Worm (Caenorhabditis elegans) whole organism, L2 larva: ENCODE measurements around the gene F46B3.1.

Experiments
- C34F6.9 ChIP-seq: fragments of 150-350 bp; optimal IDR thresholded peaks from 2 replicates; lab custom pipeline; 2014; ENCODE audit warnings: missing biosample characterization, missing genetic modification characterization
- R02D3.7 ChIP-seq: fragments of 150-350 bp; optimal IDR thresholded peaks from 2 replicates; lab custom pipeline; 2014; ENCODE audit warnings: missing biosample characterization, missing genetic modification characterization
- ZK546.5 ChIP-seq: sonication (generic microtip); optimal IDR thresholded peaks from 2 replicates; lab custom pipeline; 2017; ENCODE audit warnings: missing biosample characterization, missing genetic modification characterization
- alr-1 ChIP-seq: fragments of 150-350 bp; optimal IDR thresholded peaks from 2 replicates; lab custom pipeline; 2014; ENCODE audit warnings: missing biosample characterization, missing genetic modification characterization
- aly-2 ChIP-seq: fragments of 150-350 bp; optimal IDR thresholded peaks from 2 replicates; lab custom pipeline; 2014; ENCODE audit warnings: missing biosample characterization, missing genetic modification characterization
- ama-1 ChIP-seq: fragments of 150-350 bp; optimal IDR thresholded peaks from 2 replicates; lab custom pipeline; 2018; ENCODE audit warnings: inconsistent platforms
- blmp-1 ChIP-seq: sonication (generic microtip); optimal IDR thresholded peaks from 2 replicates; lab custom pipeline; 2017; ENCODE audit warnings: missing genetic modification characterization, mild to moderate bottlenecking, missing compliant biosample characterization, antibody characterized with exemption, moderate library complexity; ENCODE audit not compliant: insufficient read depth
- ceh-16 ChIP-seq: fragments of 150-350 bp; optimal IDR thresholded peaks from 2 replicates; lab custom pipeline; 2014; ENCODE audit warnings: missing biosample characterization, missing genetic modification characterization
- ceh-82 ChIP-seq: fragments of 150-350 bp; optimal IDR thresholded peaks from 2 replicates; lab custom pipeline; 2014; ENCODE audit warnings: missing biosample characterization, missing genetic modification characterization
- dmd-4 ChIP-seq: sonication (generic microtip); optimal IDR thresholded peaks from 2 replicates; lab custom pipeline; 2017; ENCODE audit warnings: missing biosample characterization, missing genetic modification characterization
- egl-27 ChIP-seq: sonication (generic microtip); optimal IDR thresholded peaks from 3 replicates; lab custom pipeline; 2017; ENCODE audit warnings: missing biosample characterization, missing genetic modification reagents, missing genetic modification characterization
- elt-1 ChIP-seq: fragments of 150-350 bp; optimal IDR thresholded peaks from 2 replicates; lab custom pipeline; 2014; ENCODE audit warnings: missing biosample characterization, missing genetic modification characterization
- fos-1 ChIP-seq: fragments of 150-350 bp; optimal IDR thresholded peaks from 2 replicates; lab custom pipeline; 2014; ENCODE audit warnings: missing biosample characterization, missing genetic modification characterization
- gmeb-1 ChIP-seq: fragments of 150-350 bp; optimal IDR thresholded peaks from 2 replicates; lab custom pipeline; 2014; ENCODE audit warnings: missing biosample characterization, missing genetic modification characterization
- lin-13 ChIP-seq: fragments of 150-350 bp; optimal IDR thresholded peaks from 2 replicates; lab custom pipeline; 2014; ENCODE audit warnings: missing biosample characterization, missing genetic modification reagents, missing genetic modification characterization
- lin-39 ChIP-seq: fragments of 150-350 bp; optimal IDR thresholded peaks from 2 replicates; lab custom pipeline; 2014; ENCODE audit warnings: missing biosample characterization, missing genetic modification reagents, missing genetic modification characterization
- lsy-2 ChIP-seq, 2 experiments: fragments of 150-350 bp in 1 of 2; sonication (generic microtip) in 1 of 2; optimal IDR thresholded peaks; 2 replicates each; lab custom pipeline; 2014 to 2017; ENCODE audit warnings: missing biosample characterization in 2 of 2, missing genetic modification characterization in 2 of 2
- mab-5 ChIP-seq: fragments of 150-350 bp; optimal IDR thresholded peaks from 2 replicates; lab custom pipeline; 2014; ENCODE audit warnings: missing biosample characterization, missing genetic modification characterization
- mbf-1 ChIP-seq: sonication (generic microtip); optimal IDR thresholded peaks from 2 replicates; lab custom pipeline; 2017; ENCODE audit warnings: missing biosample characterization, missing genetic modification characterization
- nhr-10 ChIP-seq: sonication (generic microtip); optimal IDR thresholded peaks from 2 replicates; lab custom pipeline; 2017; ENCODE audit warnings: missing biosample characterization, missing genetic modification characterization
- nhr-11 ChIP-seq: fragments of 150-350 bp; optimal IDR thresholded peaks from 2 replicates; lab custom pipeline; 2014; ENCODE audit warnings: missing biosample characterization, missing genetic modification characterization
- nhr-129 ChIP-seq: fragments of 150-350 bp; optimal IDR thresholded peaks from 2 replicates; lab custom pipeline; 2014; ENCODE audit warnings: missing biosample characterization, missing genetic modification characterization
- nhr-21 ChIP-seq: fragments of 150-350 bp; optimal IDR thresholded peaks from 2 replicates; lab custom pipeline; 2014; ENCODE audit warnings: missing biosample characterization, missing genetic modification characterization
- nhr-23 ChIP-seq: fragments of 150-350 bp; optimal IDR thresholded peaks from 2 replicates; lab custom pipeline; 2014; ENCODE audit warnings: missing biosample characterization, missing genetic modification reagents, missing genetic modification characterization
- nhr-237 ChIP-seq: fragments of 150-350 bp; optimal IDR thresholded peaks from 2 replicates; lab custom pipeline; 2014; ENCODE audit warnings: missing biosample characterization, missing genetic modification characterization
- nhr-25 ChIP-seq: fragments of 150-350 bp; sonication (generic microtip); optimal IDR thresholded peaks from 3 replicates; lab custom pipeline; 2014; ENCODE audit warnings: missing biosample characterization, missing genetic modification characterization
- nhr-77 ChIP-seq: fragments of 150-350 bp; optimal IDR thresholded peaks from 2 replicates; lab custom pipeline; 2014; ENCODE audit warnings: missing biosample characterization, missing genetic modification characterization
- peb-1 ChIP-seq: fragments of 150-350 bp; optimal IDR thresholded peaks from 2 replicates; lab custom pipeline; 2014; ENCODE audit warnings: missing biosample characterization, missing genetic modification characterization
- sem-4 ChIP-seq: fragments of 150-350 bp; optimal IDR thresholded peaks from 2 replicates; lab custom pipeline; 2014; ENCODE audit warnings: missing biosample characterization, missing genetic modification reagents, missing genetic modification characterization
- skn-1 ChIP-seq: sonication (generic microtip); optimal IDR thresholded peaks from 2 replicates; lab custom pipeline; 2017; ENCODE audit warnings: missing biosample characterization, missing genetic modification characterization
- sma-3 ChIP-seq: sonication (generic microtip); optimal IDR thresholded peaks from 2 replicates; lab custom pipeline; 2016; ENCODE audit warnings: missing genetic modification reagents, missing genetic modification characterization, missing compliant biosample characterization
- sma-9 ChIP-seq, 2 experiments: fragments of 150-350 bp in 1 of 2; sonication (generic microtip) in 1 of 2; optimal IDR thresholded peaks; 2 replicates each; lab custom pipeline; 2014 to 2016; ENCODE audit warnings: missing genetic modification characterization in 2 of 2, mild to moderate bottlenecking in 1 of 2, missing biosample characterization in 1 of 2, missing compliant biosample characterization in 1 of 2, missing genetic modification reagents in 1 of 2, moderate library complexity in 1 of 2
- snpc-4 ChIP-seq: fragments of 150-350 bp; optimal IDR thresholded peaks from 2 replicates; lab custom pipeline; 2014; ENCODE audit warnings: missing biosample characterization, missing genetic modification characterization
- unc-39 ChIP-seq: fragments of 150-350 bp; optimal IDR thresholded peaks from 2 replicates; lab custom pipeline; 2014; ENCODE audit warnings: missing biosample characterization, missing genetic modification characterization
- unc-55 ChIP-seq: fragments of 150-350 bp; sonication (generic microtip); optimal IDR thresholded peaks from 3 replicates; lab custom pipeline; 2014; ENCODE audit warnings: missing biosample characterization, missing genetic modification reagents, missing genetic modification characterization
- unc-62 ChIP-seq: fragments of 150-350 bp; optimal IDR thresholded peaks from 2 replicates; lab custom pipeline; 2014; ENCODE audit warnings: missing biosample characterization, missing genetic modification reagents, missing genetic modification characterization
- ztf-11 ChIP-seq: sonication (generic microtip); optimal IDR thresholded peaks from 2 replicates; lab custom pipeline; 2017; ENCODE audit warnings: missing biosample characterization, missing genetic modification characterization
- ztf-4 ChIP-seq: fragments of 150-350 bp; optimal IDR thresholded peaks from 2 replicates; lab custom pipeline; 2014; ENCODE audit warnings: missing biosample characterization, missing genetic modification characterization

Gene F46B3.1

DNA sequence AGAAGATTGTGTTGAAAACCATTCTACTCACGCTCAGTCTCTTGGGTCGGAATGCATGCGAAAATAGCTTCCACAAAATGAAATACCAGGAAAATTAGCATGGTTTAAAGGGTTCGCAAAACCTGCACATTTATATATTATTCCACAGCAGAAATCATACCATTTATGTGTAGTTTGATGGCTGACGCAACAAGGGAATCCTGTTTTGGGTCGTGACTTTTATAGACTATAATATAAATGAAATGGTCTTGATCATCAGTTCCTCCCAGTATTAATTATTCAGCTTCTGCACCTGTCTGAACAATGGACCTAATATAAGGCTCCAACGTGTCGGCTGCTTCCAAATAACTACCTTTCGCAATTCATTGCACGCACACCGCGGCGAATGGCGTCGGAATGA is 26.1 kb upstream of the F46B3.1 start, which contains the start of gene F46B3.8:
F46B3.8 (minus strand) TSS at position 101 of the 400 bp plus-strand sequence.
- TF ChIP-seq sma-9 (GFP tag; optimal IDR thresholded peaks at IDR 0.05; lab: Kevin White, UChicago) = no peak
- no peak for TF ChIP-seq sma-9 (tag; optimal IDR thresholded peaks at IDR 0.05; lab: Kevin White, UChicago)
- TF ChIP-seq unc-62 (GFP tag; lab: Kevin White, UChicago) = no peak
- no peak for TF ChIP-seq dmd-4
- no peak for TF ChIP-seq gmeb-1 (tag; lab: Kevin White, UChicago)
- no peak for TF ChIP-seq mbf-1 (tag; lab: Kevin White, UChicago)
- no peak for TF ChIP-seq unc-39
- TF ChIP-seq nhr-10 (tag; lab: Kevin White, UChicago) = no peak
- no peak for TF ChIP-seq nhr-237
- no peak for TF ChIP-seq lin-39
- no peak for TF ChIP-seq ama-1 (lab: Kevin White, UChicago)
- TF ChIP-seq mab-5 (tag; lab: Kevin White, UChicago) = no peak
- TF ChIP-seq nhr-25 (tag; lab: Kevin White, UChicago) = no peak
- TF ChIP-seq ceh-16 = no peak
- no peak for TF ChIP-seq blmp-1 (tag; lab: Kevin White, UChicago)
- no peak for TF ChIP-seq lin-13 (GFP tag; lab: Kevin White, UChicago)
- TF ChIP-seq ztf-11 (tag; lab: Kevin White, UChicago) = no peak
- TF ChIP-seq ZK546.5 (tag; lab: Kevin White, UChicago) = no peak
- TF ChIP-seq nhr-23 (tag; lab: Kevin White, UChicago) = no peak

DNA sequence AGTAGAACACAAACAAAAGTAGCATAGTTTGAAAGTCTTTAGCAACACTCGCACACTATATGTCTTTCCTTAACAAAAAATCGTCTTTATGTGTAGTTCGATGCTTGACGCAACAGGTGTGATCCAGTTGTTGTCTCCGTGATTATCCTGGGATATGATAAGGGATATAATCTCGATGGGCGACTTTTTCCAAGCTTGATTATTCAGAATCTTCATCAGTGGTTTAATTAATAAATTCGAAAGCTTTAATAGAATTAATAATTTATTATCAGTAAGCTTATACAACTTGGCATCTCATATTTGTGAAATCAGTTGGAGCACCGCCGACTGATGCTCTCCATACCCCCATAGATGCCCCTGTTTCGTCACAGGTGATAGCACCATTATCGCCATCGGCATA is 21.7 kb upstream of the F46B3.1 start, which contains the start of gene F46B3.7:
F46B3.7 (minus strand) TSS at position 101 of the 400 bp plus-strand sequence.
- TF ChIP-seq nhr-21 (tag; lab: Kevin White, UChicago) (no peak), lin-39 (no peak), unc-55 (GFP tag; lab: Kevin White, UChicago) (no peak), fos-1 (tag; lab: Kevin White, UChicago) (no peak), peb-1 (no peak), lin-13 (GFP tag; lab: Kevin White, UChicago) (no peak), unc-39 (no peak), ama-1 (lab: Kevin White, UChicago) (no peak), nhr-11 (no peak)

ce11 chrV:20609494-20609893 is 12.5 kb upstream of the F46B3.1 start, which contains the start of gene grd-2:
TSS of gene grd-2 (plus strand) at chrV:20609794.
- TF ChIP-seq ceh-16 (no peak), aly-2 (tag; lab: Kevin White, UChicago) (no peak), nhr-23 (tag; lab: Kevin White, UChicago) (no peak)

- TF ChIP-seq unc-55 (GFP tag; lab: Kevin White, UChicago) (no peak), ztf-11 (tag; lab: Kevin White, UChicago) (no peak), C34F6.9 (no peak), egl-27 (no peak), lsy-2 (tag; optimal IDR thresholded peaks at IDR 0.05; lab: Kevin White, UChicago) (no peak), ceh-16 (no peak)
Measured at ce11 chrV:20608688-20609087, 11.7 kb upstream of the F46B3.1 start, which contains the start of gene ttr-12. TSS of gene ttr-12 (minus strand) at chrV:20608788.

DNA sequence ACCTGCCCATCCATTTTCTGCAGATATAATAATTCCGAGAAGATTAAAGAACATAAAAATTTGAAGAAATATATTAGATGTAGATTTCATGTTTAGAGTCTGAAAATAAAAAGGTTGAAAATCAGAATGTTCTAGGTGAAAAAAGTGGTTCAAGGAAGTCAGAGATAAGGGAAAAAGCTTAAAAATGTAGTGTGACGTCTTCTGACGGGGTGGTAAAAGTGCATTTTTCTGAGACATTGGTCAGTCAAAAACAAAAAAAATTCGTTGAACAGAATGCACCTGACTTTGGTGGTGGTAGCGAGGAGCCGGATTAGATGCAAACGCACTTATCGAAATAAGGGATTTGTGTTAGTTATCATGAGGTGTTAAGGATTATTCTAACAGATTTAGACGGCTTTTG is 9.6 kb upstream of the F46B3.1 start, which contains the start of gene F46B3.23:
F46B3.23 (minus strand) TSS at position 101 of the 400 bp plus-strand sequence.
- TF ChIP-seq nhr-129 (no peak), lin-13 (GFP tag; lab: Kevin White, UChicago) (no peak), sem-4 (no peak), nhr-11 (no peak), snpc-4 (no peak), peb-1 (no peak), ztf-11 (tag; lab: Kevin White, UChicago) (no peak), ztf-4 (tag; lab: Kevin White, UChicago) (no peak), sma-3 (no peak), mab-5 (tag; lab: Kevin White, UChicago) (no peak), R02D3.7 (tag; lab: Kevin White, UChicago) (no peak), nhr-77 (tag; lab: Kevin White, UChicago) (no peak), nhr-237 (no peak), alr-1 (tag; lab: Kevin White, UChicago) (no peak), skn-1 (tag; lab: Kevin White, UChicago) (no peak), ceh-82 (tag; lab: Kevin White, UChicago) (no peak), elt-1 (no peak)
